Fruit fly (Drosophila melanogaster) ovary, adult (tissue): ENCODE measurements around the gene CIA30.

Experiments
- CG17801 ChIP-seq: fragments of 200-800 bp; optimal IDR thresholded peaks from 2 replicates; lab custom pipeline; 2019; ENCODE audit warnings: missing biosample characterization, mild to moderate bottlenecking, missing genetic modification characterization, moderate library complexity; ENCODE audit not compliant: partially characterized antibody

CIA30 gene

dm6 chr3R:29748591-29749303 lies 12.0 kb downstream of the CIA30 start, which contains the start of the genes ATPsyngamma and yata:
ATPsyngamma (minus strand) TSS chr3R:29749163.
yata (plus strand) TSS chr3R:29749219.
- peak; percentile 5 for TF ChIP-seq CG17801

- no peak for TF ChIP-seq CG17801
Observed at dm6 chr3R:29749304-29750066, 12.7 kb downstream of the CIA30 start.

dm6 chr3R:29755248-29755647 lies 18.5 kb downstream of the CIA30 start:
- TF ChIP-seq CG17801, result no peak

dm6 chr3R:29756153-29756552 lies 19.4 kb downstream of the CIA30 start:
- no peak for TF ChIP-seq CG17801

- no peak for TF ChIP-seq CG17801
Observed at dm6 chr3R:29757226-29757625, 20.5 kb downstream of the CIA30 start.

- no peak for TF ChIP-seq CG17801
Observed at dm6 chr3R:29757681-29758080, 20.9 kb downstream of the CIA30 start.

- TF ChIP-seq CG17801, result no peak
Observed at dm6 chr3R:29758129-29758733, 21.5 kb downstream of the CIA30 start.

dm6 chr3R:29758734-29759131 lies 22.0 kb downstream of the CIA30 start:
- TF ChIP-seq CG17801, result no peak

- TF ChIP-seq CG17801, result no peak
Observed at dm6 chr3R:29760042-29760441, 23.3 kb downstream of the CIA30 start.

- TF ChIP-seq CG17801, result no peak
Observed at dm6 chr3R:29761569-29761968, 24.8 kb downstream of the CIA30 start.

- TF ChIP-seq CG17801, result no peak
Observed at dm6 chr3R:29762297-29762696, 25.5 kb downstream of the CIA30 start.

dm6 chr3R:29763154-29763553 lies 26.4 kb downstream of the CIA30 start:
- TF ChIP-seq CG17801, result peak; percentile 52

dm6 chr3R:29763804-29764203 lies 27.0 kb downstream of the CIA30 start:
- TF ChIP-seq CG17801, result no peak

dm6 chr3R:29764249-29765042 lies 27.7 kb downstream of the CIA30 start:
- no peak for TF ChIP-seq CG17801

dm6 chr3R:29765267-29766095 lies 28.7 kb downstream of the CIA30 start, which contains the start of gene kay:
kay (plus strand) TSS chr3R:29765995.
- no peak for TF ChIP-seq CG17801

dm6 chr3R:29767236-29767635 lies 30.5 kb downstream of the CIA30 start:
- no peak for TF ChIP-seq CG17801
